Fruit fly (Drosophila melanogaster): ENCODE results near the gene CG3436.

CG3436 gene

DNA sequence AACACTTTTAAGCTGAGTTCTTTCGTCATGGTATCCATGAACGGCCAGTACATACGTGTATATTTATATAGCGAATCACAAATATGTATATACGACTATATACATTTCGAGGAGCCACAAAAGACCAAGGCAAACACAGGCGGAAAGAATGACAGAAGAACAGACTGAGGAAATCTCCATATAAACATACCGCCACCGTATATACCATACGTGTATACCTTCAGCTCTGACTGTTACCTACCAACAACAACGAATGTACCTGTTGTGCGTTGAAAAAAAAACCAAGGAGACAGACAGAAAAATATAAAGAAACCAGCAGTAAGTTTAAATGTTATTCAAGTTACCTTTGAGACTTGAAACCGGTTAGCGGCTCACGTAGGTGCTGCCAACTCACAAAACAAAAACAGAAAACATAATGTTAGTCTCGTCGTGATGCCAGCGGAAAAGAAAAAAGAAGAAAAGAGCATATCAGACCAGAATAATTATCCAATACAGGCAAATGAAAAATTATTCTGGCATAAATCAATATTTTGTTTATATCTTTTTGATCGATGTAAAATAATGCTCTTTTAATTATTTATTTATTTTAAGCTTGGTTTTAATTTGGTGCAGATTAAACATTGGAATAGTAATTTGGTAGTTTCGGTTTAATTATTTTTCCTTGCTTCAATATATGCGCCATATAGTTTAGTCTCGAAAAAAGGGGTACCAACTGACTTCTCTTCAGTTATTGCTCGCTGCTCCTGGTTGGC lies 15.8 kb downstream of the CG3436 start (continued):
- TF ChIP-seq CG16813 (GFP tag; IDR thresholded peaks at IDR 0.05; ENCODE audit: partially characterized antibody): no peak
- TF ChIP-seq Antp (GFP tag; optimal IDR thresholded peaks at IDR 0.05): no peak
- TF ChIP-seq CG8281 (tag; optimal IDR thresholded peaks at IDR 0.05): peak; percentile 22
- 0 out of 2 replicates have a peak, but pooled peaks have one; percentile 27 for TF ChIP-seq Adf1 (GFP tag; IDR thresholded peaks at IDR 0.05)
- no peak for TF ChIP-seq CG13624 (GFP tag; optimal IDR thresholded peaks at IDR 0.05)
- no peak for TF ChIP-seq BEAF-32 (GFP tag; optimal IDR thresholded peaks at IDR 0.05)
- no peak for TF ChIP-seq nmo (GFP tag; optimal IDR thresholded peaks at IDR 0.05)
- TF ChIP-seq B-H2 (GFP tag; optimal IDR thresholded peaks at IDR 0.05): peak; percentile 7
- no peak for TF ChIP-seq Dip3 (GFP tag; optimal IDR thresholded peaks at IDR 0.05)
- TF ChIP-seq CG2712 (tag; optimal IDR thresholded peaks at IDR 0.05): no peak
- TF ChIP-seq lbe (GFP tag; optimal IDR thresholded peaks at IDR 0.05): peak; percentile 60
- peak; percentile 81; the same call in 1 of the 4 replicates for TF ChIP-seq chinmo (GFP tag; IDR thresholded peaks at IDR 0.05; ENCODE audit: partially characterized antibody)
- no peak for TF ChIP-seq Stat92E (GFP tag; optimal IDR thresholded peaks at IDR 0.05)
- TF ChIP-seq Spps (tag; optimal IDR thresholded peaks at IDR 0.05): no peak
- TF ChIP-seq Sox102F (GFP tag; optimal IDR thresholded peaks at IDR 0.05): no peak
- no peak for TF ChIP-seq inv (GFP tag; IDR thresholded peaks at IDR 0.05; ENCODE audit: partially characterized antibody)
- peak; percentile 4 for TF ChIP-seq scrt (GFP tag; optimal IDR thresholded peaks at IDR 0.05)
- peak; percentile 31 for TF ChIP-seq CG12769 (tag; optimal IDR thresholded peaks at IDR 0.05)
- peak; percentile 26 for TF ChIP-seq gem (tag; optimal IDR thresholded peaks at IDR 0.05)
- peak; percentile 24 for TF ChIP-seq CG15696 (tag; optimal IDR thresholded peaks at IDR 0.05)
- TF ChIP-seq CG12071 (GFP tag; optimal IDR thresholded peaks at IDR 0.05): peak; percentile 0
- TF ChIP-seq CG8290 (GFP tag; optimal IDR thresholded peaks at IDR 0.05): no peak
- peak in 1 of 2 experiments; percentile 58 for TF ChIP-seq CG8290 (tag; optimal IDR thresholded peaks at IDR 0.05)
- peak; percentile 23 for TF ChIP-seq Fer1 (GFP tag; optimal IDR thresholded peaks at IDR 0.05)
- TF ChIP-seq dmrt99B (tag; optimal IDR thresholded peaks at IDR 0.05): no peak
- no peak for TF ChIP-seq br (optimal IDR thresholded peaks at IDR 0.05)
- TF ChIP-seq H15 (GFP tag; IDR thresholded peaks at IDR 0.05): no peak
- TF ChIP-seq caup (GFP tag; optimal IDR thresholded peaks at IDR 0.05; ENCODE audit: severe bottlenecking): peak; percentile 7
- no peak for TF ChIP-seq Blimp-1 (GFP tag; optimal IDR thresholded peaks at IDR 0.05)
- TF ChIP-seq MESR4 (GFP tag; optimal IDR thresholded peaks at IDR 0.05): no peak
- TF ChIP-seq ash1 (GFP tag; optimal IDR thresholded peaks at IDR 0.05): peak; percentile 13
- TF ChIP-seq Fer2 (tag; optimal IDR thresholded peaks at IDR 0.05): no peak
- TF ChIP-seq Ssrp (tag; optimal IDR thresholded peaks at IDR 0.05): no peak
- peak; percentile 73 for TF ChIP-seq Med (GFP tag)
- no peak for TF ChIP-seq dimm (GFP tag; IDR thresholded peaks at IDR 0.05)
- no peak for TF ChIP-seq CG12104 (GFP tag; optimal IDR thresholded peaks at IDR 0.05)
- TF ChIP-seq C15 (GFP tag; IDR thresholded peaks at IDR 0.05): no peak
- no peak for TF ChIP-seq CG12391 (tag; optimal IDR thresholded peaks at IDR 0.05)
- peak; percentile 81 for TF ChIP-seq sqz (GFP tag; optimal IDR thresholded peaks at IDR 0.05)
- TF ChIP-seq CG1233 (GFP tag; optimal IDR thresholded peaks at IDR 0.05): peak; percentile 14
- no peak for TF ChIP-seq esg (GFP tag; conservative IDR thresholded peaks at IDR 0.05)
- TF ChIP-seq CG2678 (tag; optimal IDR thresholded peaks at IDR 0.05): peak; percentile 40
- peak; percentile 13 for TF ChIP-seq CG17568 (GFP tag; optimal IDR thresholded peaks at IDR 0.05)
- TF ChIP-seq Ptx1 (GFP tag; IDR thresholded peaks at IDR 0.05): no peak

All from whole organism, embryonic.